Fruit fly (Drosophila melanogaster) Kc167 (cell line): ENCODE measurements around the gene AhcyL1.

ENCODE experiments used
- Myc ChIP-seq: fragments of >200 bp; optimal IDR thresholded peaks from 2 replicates; lab custom pipeline; 2017; ENCODE audit warnings: missing external identifiers
- Sin3A ChIP-seq: fragments of >200 bp; optimal IDR thresholded peaks from 2 replicates; lab custom pipeline; 2018; ENCODE audit warnings: missing external identifiers
- h ChIP-seq: fragments of >200 bp; optimal IDR thresholded peaks from 3 replicates; lab custom pipeline; 2018; ENCODE audit warnings: missing external identifiers
- insv ChIP-seq: fragments of >200 bp; optimal IDR thresholded peaks from 3 replicates; lab custom pipeline; 2018; ENCODE audit warnings: missing external identifiers
- psq ChIP-seq: fragments of >200 bp; optimal IDR thresholded peaks from 2 replicates; lab custom pipeline; 2017; ENCODE audit warnings: missing external identifiers

- TF ChIP-seq Sin3A (lab: Kevin White, UChicago) (no peak), psq (no peak), insv (lab: Kevin White, UChicago) (no peak), h (lab: Kevin White, UChicago) (no peak), Myc (lab: Kevin White, UChicago) (no peak)
Observed at dm6 chr3L:2766269-2767088, 5.6 kb downstream of the AhcyL1 start, which contains the start of the genes Mrtf and Non2.
